Fruit fly (Drosophila melanogaster) S2 (cell line): ENCODE results near the gene CG8757.

Source experiments
- CG8478 ChIP-seq: fragments of >200 bp; optimal IDR thresholded peaks from 2 replicates; lab custom pipeline; 2018
- CTCF ChIP-seq, 2 experiments: fragments of >200 bp; optimal IDR thresholded peaks; 2 replicates each; lab custom pipeline; 2018

The CG8757 gene

DNA sequence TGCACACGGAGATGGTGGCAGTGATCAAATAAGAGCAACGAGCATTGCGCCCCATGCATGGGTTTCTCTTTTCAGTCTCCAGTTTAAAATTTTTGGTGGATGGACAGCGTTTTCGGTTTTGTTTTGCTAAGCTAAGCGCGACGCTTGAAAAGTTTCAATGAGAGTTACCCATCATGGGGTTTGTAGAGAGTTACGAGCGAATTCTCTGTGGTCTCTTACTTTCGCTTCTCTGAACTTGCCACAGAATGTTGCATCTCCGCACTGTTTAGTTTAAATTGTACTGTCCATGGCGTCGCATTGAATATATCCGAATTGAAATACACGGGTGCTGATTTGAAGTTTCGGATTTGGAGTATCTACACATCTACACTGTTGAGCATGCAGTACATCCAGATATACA, 1.3 kb upstream of the CG8757 start, which contains the start of gene Tsp68C:
Gene Tsp68C, plus strand, starts transcription at position 301 of the 400 bp plus-strand sequence.
- TF ChIP-seq CTCF (optimal IDR thresholded peaks at IDR 0.05; lab: Kevin White, UChicago) (no peak), CG8478 (lab: Kevin White, UChicago) (no peak)

dm6 chr3L:13842917-13843316, 877 bp upstream of the CG8757 start, which contains the start of gene CG8750:
Gene CG8750, minus strand, starts transcription at chr3L:13843017.
- TF ChIP-seq CG8478 (lab: Kevin White, UChicago) (no peak), CTCF (optimal IDR thresholded peaks at IDR 0.05; lab: Kevin White, UChicago) (no peak)

- TF ChIP-seq CTCF (optimal IDR thresholded peaks at IDR 0.05; lab: Kevin White, UChicago): no peak
- TF ChIP-seq CG8478 (lab: Kevin White, UChicago): no peak
Observed at dm6 chr3L:13840731-13841130, 1.3 kb downstream of the CG8757 start.

dm6 chr3L:13837456-13837855, 4.6 kb downstream of the CG8757 start, which contains the start of gene CG43184:
Gene CG43184, plus strand, starts transcription at chr3L:13837756.
- TF ChIP-seq CTCF (optimal IDR thresholded peaks at IDR 0.05; lab: Kevin White, UChicago) (no peak), CG8478 (lab: Kevin White, UChicago) (no peak)

- TF ChIP-seq CG8478 (lab: Kevin White, UChicago): no peak
Observed at dm6 chr3L:13803258-13803657, 38.8 kb downstream of the CG8757 start, which contains the start of gene bru3. Gene bru3, minus strand, starts transcription at chr3L:13803400.
